Fruit fly (Drosophila melanogaster): Measurements from ENCODE around the gene CG31391.

DNA sequence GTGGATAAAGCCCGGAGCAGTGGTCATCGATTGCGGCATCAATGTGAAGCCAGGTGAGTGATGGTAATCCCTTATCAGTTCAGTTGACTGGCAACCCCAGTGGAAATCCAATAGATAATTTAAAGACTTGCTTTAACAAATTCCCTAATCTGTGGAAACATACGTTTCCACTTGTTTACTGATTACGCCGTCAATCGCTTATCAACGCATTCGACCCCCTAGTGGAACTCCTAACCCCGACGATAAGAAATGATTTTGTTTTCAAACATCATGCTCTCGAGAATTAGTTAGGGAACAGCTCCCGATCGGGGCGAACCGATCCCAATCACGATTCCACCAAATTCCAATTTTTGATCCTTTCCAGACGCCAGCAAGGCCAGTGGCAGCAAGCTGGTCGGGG lies 4.2 kb downstream of the CG31391 start:
- TF ChIP-seq Hsf (GFP tag; optimal IDR thresholded peaks at IDR 0.05) (no peak), dati (GFP tag; IDR thresholded peaks at IDR 0.05) (no peak), lola (GFP tag; optimal IDR thresholded peaks at IDR 0.05) (no peak), CG17829 (tag; optimal IDR thresholded peaks at IDR 0.05) (no peak), Dp (GFP tag; optimal IDR thresholded peaks at IDR 0.05) (no peak), lilli (GFP tag; optimal IDR thresholded peaks at IDR 0.05) (no peak), CG6683 (GFP tag; optimal IDR thresholded peaks at IDR 0.05) (no peak), Fer3 (tag; optimal IDR thresholded peaks at IDR 0.05) (no peak), CG2116 (GFP tag; optimal IDR thresholded peaks at IDR 0.05) (no peak), Nf-YC (tag; optimal IDR thresholded peaks at IDR 0.05) (no peak)

All from whole organism, embryonic.